Fruit fly (Drosophila melanogaster) whole organism, embryonic: ENCODE results near the gene CG4009.

Source experiments
- Adf1 ChIP-seq: fragments of 200-800 bp; sonication (Bioruptor generic); IDR thresholded peaks from 2 replicates; pipeline ENCODE4 v1.3.6; 2022; ENCODE audit warnings: missing biosample characterization, missing genetic modification characterization
- Antp ChIP-seq: fragments of 200-800 bp; sonication (Bioruptor generic); optimal IDR thresholded peaks from 3 replicates; lab custom pipeline; 2016; ENCODE audit warnings: missing biosample characterization, missing genetic modification characterization
- Asciz ChIP-seq: fragments of 200-800 bp; sonication (Bioruptor generic); optimal IDR thresholded peaks from 2 replicates; lab custom pipeline; 2017; ENCODE audit warnings: missing biosample characterization, mild to moderate bottlenecking, missing genetic modification characterization, missing genetic modification reagents
- Atf3 ChIP-seq: fragments of 200-800 bp; sonication (Bioruptor generic); optimal IDR thresholded peaks from 3 replicates; lab custom pipeline; 2016; ENCODE audit warnings: missing biosample characterization, missing genetic modification characterization
- CG1024 ChIP-seq: fragments of 200-800 bp; sonication (Bioruptor generic); IDR thresholded peaks from 2 replicates; pipeline ENCODE4 v1.3.6; 2022; ENCODE audit warnings: missing biosample characterization, missing genetic modification characterization
- CG10274 ChIP-seq: fragments of 200-800 bp; sonication (Bioruptor generic); optimal IDR thresholded peaks from 3 replicates; lab custom pipeline; 2017; ENCODE audit warnings: missing biosample characterization, mild to moderate bottlenecking, missing genetic modification characterization
- CG10543 ChIP-seq: fragments of 200-800 bp; sonication (Bioruptor generic); optimal IDR thresholded peaks from 3 replicates; lab custom pipeline; 2017; ENCODE audit warnings: missing biosample characterization, mild to moderate bottlenecking, missing genetic modification characterization, moderate library complexity
- CG11696 ChIP-seq: fragments of 200-800 bp; sonication (Bioruptor generic); IDR thresholded peaks from 2 replicates; pipeline ENCODE4 v1.3.6; 2022; ENCODE audit warnings: missing biosample characterization, missing genetic modification characterization
- CG14050 ChIP-seq: fragments of 200-800 bp; sonication (Bioruptor generic); IDR thresholded peaks from 3 replicates; pipeline ENCODE4 v1.3.6; 2022; ENCODE audit warnings: missing biosample characterization, missing genetic modification characterization
- CG2120 ChIP-seq: fragments of 200-800 bp; sonication (Bioruptor generic); optimal IDR thresholded peaks from 3 replicates; lab custom pipeline; 2016; ENCODE audit warnings: missing biosample characterization, missing genetic modification characterization
- CG32772 ChIP-seq: fragments of 200-800 bp; sonication (Bioruptor generic); IDR thresholded peaks from 2 replicates; pipeline ENCODE4 v1.3.6; 2022; ENCODE audit warnings: missing biosample characterization, missing genetic modification characterization
- CG34422 ChIP-seq: fragments of 200-800 bp; sonication (Bioruptor generic); IDR thresholded peaks from 3 replicates; pipeline ENCODE4 v1.3.6; 2022; ENCODE audit warnings: missing biosample characterization, missing genetic modification characterization
- CG3847 ChIP-seq: fragments of 200-800 bp; sonication (Bioruptor generic); IDR thresholded peaks from 2 replicates; pipeline ENCODE4 v1.3.6; 2022; ENCODE audit warnings: missing biosample characterization, missing genetic modification characterization
- CG42726 ChIP-seq: fragments of 200-800 bp; sonication (Bioruptor generic); IDR thresholded peaks from 2 replicates; pipeline ENCODE4 v1.3.6; 2022; ENCODE audit warnings: missing biosample characterization, missing genetic modification characterization; ENCODE audit not compliant: partially characterized antibody
- CG6791 ChIP-seq: fragments of 200-800 bp; sonication (Bioruptor generic); IDR thresholded peaks from 3 replicates; pipeline ENCODE4 v1.3.6; 2022; ENCODE audit warnings: missing biosample characterization, missing genetic modification characterization; ENCODE audit not compliant: partially characterized antibody
- CG7963 ChIP-seq: fragments of 200-800 bp; sonication (Bioruptor generic); IDR thresholded peaks from 3 replicates; pipeline ENCODE4 v1.3.6; 2022; ENCODE audit warnings: missing biosample characterization, missing genetic modification characterization; ENCODE audit not compliant: partially characterized antibody
- CTCF ChIP-seq: fragments of 200-800 bp; sonication (Bioruptor generic); optimal IDR thresholded peaks from 2 replicates; lab custom pipeline; 2017; ENCODE audit warnings: missing biosample characterization, mild to moderate bottlenecking, missing genetic modification characterization, moderate library complexity
- Deaf1 ChIP-seq: fragments of 200-800 bp; optimal IDR thresholded peaks from 3 replicates; lab custom pipeline; 2019; ENCODE audit warnings: missing biosample characterization, mild to moderate bottlenecking, missing genetic modification characterization, moderate library complexity
- Eip74EF ChIP-seq, 2 experiments: fragments of 200-800 bp in 1 of 2; fragments of >200 bp in 1 of 2; sonication (Bioruptor generic) in 1 of 2; optimal IDR thresholded peaks; 2 replicates each; lab custom pipeline; 2017 to 2019; ENCODE audit warnings: missing biosample characterization in 2 of 2, missing genetic modification characterization in 2 of 2, mild to moderate bottlenecking in 1 of 2, moderate library complexity in 1 of 2
- Elba2 ChIP-seq: fragments of 200-800 bp; sonication (Bioruptor generic); optimal IDR thresholded peaks from 3 replicates; lab custom pipeline; 2016; ENCODE audit warnings: missing biosample characterization, missing genetic modification characterization
- Fer1 ChIP-seq: fragments of 200-800 bp; sonication (Bioruptor generic); optimal IDR thresholded peaks from 2 replicates; lab custom pipeline; 2017; ENCODE audit warnings: missing biosample characterization, mild to moderate bottlenecking, missing genetic modification characterization
- Fer2 ChIP-seq: fragments of 200-800 bp; sonication (Bioruptor generic); optimal IDR thresholded peaks from 2 replicates; lab custom pipeline; 2018; ENCODE audit warnings: missing biosample characterization, mild to moderate bottlenecking, missing genetic modification characterization, moderate library complexity
- HLH4C ChIP-seq: fragments of 200-800 bp; sonication (Bioruptor generic); IDR thresholded peaks from 3 replicates; pipeline ENCODE4 v1.3.6; 2022; ENCODE audit warnings: missing biosample characterization, missing genetic modification characterization; ENCODE audit not compliant: partially characterized antibody
- HmgZ ChIP-seq: fragments of 200-800 bp; sonication (Bioruptor generic); optimal IDR thresholded peaks from 2 replicates; lab custom pipeline; 2018; ENCODE audit warnings: missing biosample characterization, mild to moderate bottlenecking, missing genetic modification characterization
- Hmr ChIP-seq: fragments of 200-800 bp; sonication (Bioruptor generic); optimal IDR thresholded peaks from 3 replicates; lab custom pipeline; 2017; ENCODE audit warnings: mild to moderate bottlenecking, missing biosample characterization, missing genetic modification reagents, missing genetic modification characterization
- MBD-R2 ChIP-seq: fragments of 200-800 bp; sonication (Bioruptor generic); IDR thresholded peaks from 2 replicates; pipeline ENCODE4 v1.3.6; 2022; ENCODE audit warnings: missing biosample characterization, missing genetic modification characterization
- Med ChIP-seq: fragments of 200-800 bp; sonication (Bioruptor generic); peaks from one replicate; lab custom pipeline; 2016; ENCODE audit warnings: missing biosample characterization, missing genetic modification characterization, mild to moderate bottlenecking, inconsistent platforms, moderate library complexity
- Tbp ChIP-seq: fragments of >200 bp; optimal IDR thresholded peaks from 2 replicates; lab custom pipeline; 2018; ENCODE audit warnings: missing biosample characterization, missing genetic modification characterization
- cad ChIP-seq: fragments of >200 bp; optimal IDR thresholded peaks from 2 replicates; lab custom pipeline; 2017; ENCODE audit warnings: missing biosample characterization, missing genetic modification characterization
- cg ChIP-seq: fragments of 200-800 bp; sonication (Bioruptor generic); optimal IDR thresholded peaks from 3 replicates; lab custom pipeline; 2019; ENCODE audit warnings: missing biosample characterization, mild to moderate bottlenecking, missing genetic modification characterization, moderate library complexity
- chif ChIP-seq, 2 experiments: fragments of 200-800 bp; sonication (Bioruptor generic); optimal IDR thresholded peaks; 3 replicates each; lab custom pipeline; 2016; ENCODE audit warnings: missing biosample characterization in 2 of 2, missing genetic modification characterization in 2 of 2
- chinmo ChIP-seq: fragments of 200-800 bp; sonication (Bioruptor generic); IDR thresholded peaks from 4 replicates; pipeline ENCODE4 v1.3.6; 2022; ENCODE audit warnings: missing biosample characterization, missing genetic modification characterization; ENCODE audit not compliant: partially characterized antibody
- chn ChIP-seq: fragments of 200-800 bp; sonication (Bioruptor generic); optimal IDR thresholded peaks from 2 replicates; lab custom pipeline; 2016; ENCODE audit warnings: missing biosample characterization, missing genetic modification characterization
- cwo ChIP-seq: fragments of 200-800 bp; sonication (Bioruptor generic); optimal IDR thresholded peaks from 3 replicates; lab custom pipeline; 2017; ENCODE audit warnings: missing biosample characterization, missing genetic modification characterization, mild to moderate bottlenecking, moderate library complexity, missing genetic modification reagents
- ems ChIP-seq: fragments of 200-800 bp; sonication (Bioruptor generic); optimal IDR thresholded peaks from 3 replicates; lab custom pipeline; 2016; ENCODE audit warnings: missing biosample characterization, missing genetic modification characterization
- fru ChIP-seq: fragments of >200 bp; optimal IDR thresholded peaks from 2 replicates; lab custom pipeline; 2017
- gsb ChIP-seq: fragments of 200-800 bp; sonication (Bioruptor generic); IDR thresholded peaks from 2 replicates; pipeline ENCODE4 v1.3.6; 2022; ENCODE audit warnings: missing biosample characterization, missing genetic modification characterization
- ind ChIP-seq: fragments of 200-800 bp; sonication (Bioruptor generic); optimal IDR thresholded peaks from 3 replicates; lab custom pipeline; 2016; ENCODE audit warnings: missing biosample characterization, missing genetic modification characterization
- knrl ChIP-seq: fragments of 200-800 bp; sonication (Bioruptor generic); IDR thresholded peaks from 3 replicates; pipeline ENCODE4 v1.3.6; 2022; ENCODE audit warnings: missing biosample characterization, missing genetic modification characterization; ENCODE audit not compliant: partially characterized antibody
- mam ChIP-seq: fragments of 200-800 bp; sonication (Bioruptor generic); optimal IDR thresholded peaks from 3 replicates; lab custom pipeline; 2016; ENCODE audit warnings: missing biosample characterization, missing genetic modification characterization
- mirr ChIP-seq: fragments of 200-800 bp; sonication (Bioruptor generic); optimal IDR thresholded peaks from 3 replicates; lab custom pipeline; 2018; ENCODE audit warnings: missing biosample characterization, mild to moderate bottlenecking, missing genetic modification characterization
- nau ChIP-seq: fragments of 200-800 bp; sonication (Bioruptor generic); optimal IDR thresholded peaks from 3 replicates; lab custom pipeline; 2017; ENCODE audit warnings: missing biosample characterization, mild to moderate bottlenecking, missing genetic modification characterization, missing genetic modification reagents
- psq ChIP-seq: fragments of 200-800 bp; sonication (Bioruptor generic); optimal IDR thresholded peaks from 2 replicates; lab custom pipeline; 2017; ENCODE audit warnings: missing biosample characterization, missing genetic modification characterization
- scrt ChIP-seq: fragments of 200-800 bp; sonication (Bioruptor generic); optimal IDR thresholded peaks from 2 replicates; lab custom pipeline; 2018; ENCODE audit warnings: missing biosample characterization, mild to moderate bottlenecking, missing genetic modification characterization, moderate library complexity
- so ChIP-seq: fragments of 200-800 bp; sonication (Bioruptor generic); IDR thresholded peaks from 3 replicates; pipeline ENCODE4 v1.3.6; 2022; ENCODE audit warnings: missing biosample characterization, missing genetic modification characterization
- stwl ChIP-seq: fragments of 200-800 bp; sonication (Bioruptor generic); optimal IDR thresholded peaks from 3 replicates; lab custom pipeline; 2018; ENCODE audit warnings: missing biosample characterization, mild to moderate bottlenecking, missing genetic modification characterization, moderate library complexity
- vvl ChIP-seq: fragments of 200-800 bp; sonication (Bioruptor generic); IDR thresholded peaks from 2 replicates; pipeline ENCODE4 v1.3.6; 2022; ENCODE audit warnings: missing biosample characterization, missing genetic modification characterization
- zen2 ChIP-seq: fragments of 200-800 bp; sonication (Bioruptor generic); IDR thresholded peaks from 3 replicates; pipeline ENCODE4 v1.3.6; 2022; ENCODE audit warnings: missing biosample characterization, missing genetic modification characterization; ENCODE audit not compliant: partially characterized antibody

CG4009 gene

dm6 chr3R:17054528-17054927 lies 18.7 kb upstream of the CG4009 start:
- TF ChIP-seq Med (GFP tag; lab: Kevin White, UChicago) = peak; percentile 38
- 0 out of 4 replicates have a peak, but pooled peaks have one; percentile 64 for TF ChIP-seq chinmo (GFP tag; lab: Robert Waterston, UW)
- TF ChIP-seq CG2120 = peak; percentile 20
- no peak for TF ChIP-seq cad
- peak; percentile 67 for TF ChIP-seq Adf1 (GFP tag; lab: Robert Waterston, UW)
- 0 out of 3 replicates have a peak, but pooled peaks have one; percentile 14 for TF ChIP-seq CG7963 (GFP tag; lab: Robert Waterston, UW)
- 0 out of 3 replicates have a peak, but pooled peaks have one; percentile 3 for TF ChIP-seq HLH4C (GFP tag; lab: Robert Waterston, UW)
- TF ChIP-seq gsb (GFP tag; lab: Robert Waterston, UW) = no peak
- peak; percentile 55 for TF ChIP-seq cg (GFP tag; lab: Kevin White, UChicago)

dm6 chr3R:17053415-17054177 lies 17.8 kb upstream of the CG4009 start, which contains the start of gene Dad:
Gene Dad (plus strand): TSS chr3R:17054007.
- peak; percentile 48; the same call in 1 of the 3 replicates for TF ChIP-seq CG34422 (GFP tag; lab: Robert Waterston, UW)
- no peak for TF ChIP-seq CG6791
- TF ChIP-seq psq = no peak
- 0 out of 3 replicates have a peak, but pooled peaks have one; percentile 13 for TF ChIP-seq so (GFP tag; lab: Robert Waterston, UW)
- no peak for TF ChIP-seq CTCF (GFP tag; lab: Kevin White, UChicago)
- TF ChIP-seq mam (GFP tag; lab: Kevin White, UChicago) = no peak
- TF ChIP-seq chif (GFP tag; optimal IDR thresholded peaks at IDR 0.05; lab: Kevin White, UChicago) = no peak
- peak; percentile 92 for TF ChIP-seq stwl (tag; lab: Kevin White, UChicago)
- no peak for TF ChIP-seq ind (GFP tag; lab: Kevin White, UChicago)
- no peak for TF ChIP-seq Tbp (GFP tag; lab: Kevin White, UChicago)
- TF ChIP-seq chn = no peak
- TF ChIP-seq Deaf1 (tag; lab: Kevin White, UChicago) = peak; percentile 40
- TF ChIP-seq CG32772 (GFP tag; lab: Robert Waterston, UW) = no peak
- TF ChIP-seq Hmr (GFP tag; lab: Kevin White, UChicago) = peak; percentile 48
- TF ChIP-seq vvl = peak; percentile 25; the same call in 1 of the 2 replicates
- TF ChIP-seq CG1024 (GFP tag; lab: Robert Waterston, UW) = no peak
- TF ChIP-seq Elba2 = no peak
- TF ChIP-seq mirr (GFP tag; lab: Kevin White, UChicago) = peak; percentile 3
- TF ChIP-seq MBD-R2 (GFP tag; lab: Robert Waterston, UW) = no peak
- TF ChIP-seq cwo (GFP tag; lab: Kevin White, UChicago) = no peak
- peak in 1 of 2 experiments; percentile 65 for TF ChIP-seq Eip74EF (GFP tag; optimal IDR thresholded peaks at IDR 0.05; lab: Kevin White, UChicago)
- no peak for TF ChIP-seq Antp (GFP tag; lab: Kevin White, UChicago)
- TF ChIP-seq CG10543 (GFP tag; lab: Kevin White, UChicago) = peak; percentile 74
- peak; percentile 33 for TF ChIP-seq HmgZ (tag; lab: Kevin White, UChicago)
- TF ChIP-seq Atf3 (GFP tag; lab: Kevin White, UChicago) = no peak
- TF ChIP-seq Fer2 (tag; lab: Kevin White, UChicago) = no peak
- no peak for TF ChIP-seq CG42726
- TF ChIP-seq CG10274 = no peak
- no peak for TF ChIP-seq knrl (GFP tag; lab: Robert Waterston, UW)
- TF ChIP-seq Fer1 = peak; percentile 29
- no peak for TF ChIP-seq CG14050 (GFP tag; lab: Robert Waterston, UW)
- TF ChIP-seq scrt (GFP tag; lab: Kevin White, UChicago) = peak; percentile 44
- TF ChIP-seq ems (GFP tag; lab: Kevin White, UChicago) = no peak
- no peak for TF ChIP-seq Asciz (GFP tag; lab: Kevin White, UChicago)
- TF ChIP-seq fru (lab: Kevin White, UChicago) = no peak
- TF ChIP-seq CG3847 = no peak
- TF ChIP-seq zen2 = peak; percentile 42; the same call in 1 of the 3 replicates
- TF ChIP-seq nau (GFP tag; lab: Kevin White, UChicago) = no peak
- TF ChIP-seq CG11696 = no peak
